Worm (Caenorhabditis elegans): ENCODE measurements around the gene Y43F8B.9.

DNA sequence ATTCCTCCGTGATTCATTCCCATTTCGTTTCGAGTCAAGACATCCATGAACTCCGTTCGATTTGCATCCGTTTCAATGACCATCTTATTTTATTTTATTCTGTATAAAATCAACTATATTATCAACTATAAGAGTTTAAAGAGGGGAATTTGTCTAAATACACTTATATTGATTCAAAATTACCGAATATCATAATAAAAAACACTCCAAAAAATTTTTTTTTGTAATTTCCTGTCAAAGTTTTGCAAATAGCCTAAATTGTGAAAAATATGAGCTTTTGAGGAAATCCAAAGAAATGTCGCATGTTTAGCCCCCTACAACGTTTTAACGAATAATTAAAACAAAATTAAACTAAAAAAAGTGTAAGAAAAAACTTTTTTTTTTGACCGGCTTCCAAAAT lies 15.9 kb upstream of the Y43F8B.9 start, which contains the start of gene Y43F8B.15:
- no peak for TF ChIP-seq lin-11 (tag; optimal IDR thresholded peaks at IDR 0.05)
- TF ChIP-seq unc-86 (tag; optimal IDR thresholded peaks at IDR 0.05): no peak
- TF ChIP-seq hlh-8 (tag; optimal IDR thresholded peaks at IDR 0.05): no peak
- TF ChIP-seq hlh-13 (GFP tag; optimal IDR thresholded peaks at IDR 0.05): no peak
- no peak for TF ChIP-seq nhr-11 (tag; optimal IDR thresholded peaks at IDR 0.05)
- no peak for TF ChIP-seq tbx-2 (tag; optimal IDR thresholded peaks at IDR 0.05)
- no peak for TF ChIP-seq dmd-4 (tag; optimal IDR thresholded peaks at IDR 0.05; ENCODE audit: borderline replicate concordance)
- TF ChIP-seq sox-4 (tag; optimal IDR thresholded peaks at IDR 0.05): no peak
- no peak for TF ChIP-seq Y22D7AL.16 (tag; optimal IDR thresholded peaks at IDR 0.05)
- TF ChIP-seq elt-2 (tag; optimal IDR thresholded peaks at IDR 0.05): no peak
- TF ChIP-seq fkh-10 (GFP tag; optimal IDR thresholded peaks at IDR 0.05): no peak
- TF ChIP-seq K09A11.1 (tag; optimal IDR thresholded peaks at IDR 0.05; ENCODE audit: insufficient read depth): no peak
- no peak for TF ChIP-seq pag-3 (tag; optimal IDR thresholded peaks at IDR 0.05; ENCODE audit: borderline replicate concordance)
